Fruit fly (Drosophila melanogaster): ENCODE measurements around the gene Rbp6.

DNA sequence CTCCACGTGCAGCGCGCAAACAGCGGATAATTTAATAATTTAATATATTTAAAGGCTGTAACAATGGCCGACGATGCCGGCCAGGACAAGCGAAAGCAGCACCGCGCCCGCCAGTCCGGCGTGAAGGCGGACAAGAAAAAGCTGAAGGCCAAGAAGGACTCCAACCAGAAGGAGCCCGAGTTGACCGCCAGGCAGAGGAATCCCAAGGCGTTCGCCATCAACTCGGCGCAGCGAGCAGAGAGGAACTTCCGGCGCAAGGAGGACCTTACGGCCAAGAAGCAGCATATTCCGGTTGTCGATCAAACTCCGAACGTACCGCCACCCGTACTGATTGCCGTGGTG, 221.5 kb downstream of the Rbp6 start:
- TF ChIP-seq CG1620 (GFP tag; optimal IDR thresholded peaks at IDR 0.05) (no peak), CG33017 (tag; optimal IDR thresholded peaks at IDR 0.05) (no peak), pad (GFP tag; optimal IDR thresholded peaks at IDR 0.05) (no peak), CG11617 (GFP tag; optimal IDR thresholded peaks at IDR 0.05) (no peak), CG5204 (GFP tag; optimal IDR thresholded peaks at IDR 0.05) (no peak), CG7045 (GFP tag; optimal IDR thresholded peaks at IDR 0.05) (no peak), cic (GFP tag; optimal IDR thresholded peaks at IDR 0.05) (no peak), Crg-1 (GFP tag; optimal IDR thresholded peaks at IDR 0.05) (no peak), cnc (optimal IDR thresholded peaks at IDR 0.05) (no peak), toe (GFP tag; optimal IDR thresholded peaks at IDR 0.05) (no peak), kay (GFP tag; ENCODE audit: borderline replicate concordance) (no peak), Clk (GFP tag; optimal IDR thresholded peaks at IDR 0.05) (no peak), bab1 (GFP tag; optimal IDR thresholded peaks at IDR 0.05) (no peak)
